Worm (Caenorhabditis elegans) whole organism, midembryonic: ENCODE measurements around the gene unc-39.

Source experiments
- flt-1 ChIP-seq: fragments of 200-800 bp; sonication (Bioruptor generic); IDR thresholded peaks from 2 replicates; pipeline ENCODE4 v1.3.6; 2022; ENCODE audit warnings: missing genetic modification characterization, missing compliant biosample characterization
- klf-2 ChIP-seq: fragments of 200-800 bp; sonication (Bioruptor generic); conservative IDR thresholded peaks from 2 replicates; pipeline ENCODE4 v1.3.6; 2022; ENCODE audit warnings: missing genetic modification reagents, missing genetic modification characterization, missing compliant biosample characterization
- tab-1 ChIP-seq: fragments of 200-800 bp; sonication (Bioruptor generic); IDR thresholded peaks from 2 replicates; pipeline ENCODE4 v1.3.6; 2022; ENCODE audit warnings: missing genetic modification characterization, missing compliant biosample characterization
- ztf-29 ChIP-seq: fragments of 200-800 bp; sonication (Bioruptor generic); IDR thresholded peaks from 2 replicates; pipeline ENCODE4 v1.3.6; 2022; ENCODE audit warnings: missing genetic modification reagents, missing genetic modification characterization, missing compliant biosample characterization

ce11 chrV:14405647-14406046 is 32.8 kb downstream of the unc-39 start:
- TF ChIP-seq tab-1 (GFP tag; lab: Robert Waterston, UW) (no peak), ztf-29 (GFP tag; lab: Robert Waterston, UW) (no peak), klf-2 (GFP tag; lab: Robert Waterston, UW) (no peak), flt-1 (no peak)
